Fruit fly (Drosophila melanogaster): ENCODE results near the gene Peritrophin-15b.
A peak's percentile ranks its signal among the peaks of the same experiment; 100 is the strongest.

Gene Peritrophin-15b

dm6 chr2L:8384108-8384601 is 10.6 kb downstream of the Peritrophin-15b start, which contains the start of the genes Dad1 and CG13384:
Gene Dad1, minus strand, starts transcription at chr2L:8384137.
Gene CG13384, plus strand, starts transcription at chr2L:8384455.
- peak; percentile 83 for TF ChIP-seq pad (GFP tag; optimal IDR thresholded peaks at IDR 0.05)
- peak; percentile 94 for TF ChIP-seq CG7045 (GFP tag; optimal IDR thresholded peaks at IDR 0.05)
- no peak for TF ChIP-seq cnc (optimal IDR thresholded peaks at IDR 0.05)
- peak; percentile 92 for TF ChIP-seq CG14711 (tag; optimal IDR thresholded peaks at IDR 0.05)
- peak; percentile 79 for TF ChIP-seq Hr96 (GFP tag; optimal IDR thresholded peaks at IDR 0.05)
- peak; percentile 98 for TF ChIP-seq CG7101 (tag; optimal IDR thresholded peaks at IDR 0.05)
- peak; percentile 97 for TF ChIP-seq bab1 (GFP tag; optimal IDR thresholded peaks at IDR 0.05)
- TF ChIP-seq CG11617 (GFP tag; optimal IDR thresholded peaks at IDR 0.05) = peak; percentile 96
- peak; percentile 96 for TF ChIP-seq CG12768 (GFP tag; optimal IDR thresholded peaks at IDR 0.05)
- peak; percentile 88 for TF ChIP-seq Crg-1 (GFP tag; optimal IDR thresholded peaks at IDR 0.05)
- peak; percentile 85 for TF ChIP-seq Clk (GFP tag; optimal IDR thresholded peaks at IDR 0.05)
- TF ChIP-seq kay (GFP tag; ENCODE audit: borderline replicate concordance) = peak; percentile 89
- peak; percentile 96 for TF ChIP-seq CG33017 (tag; optimal IDR thresholded peaks at IDR 0.05)
- peak; percentile 85 for TF ChIP-seq CG1620 (GFP tag; optimal IDR thresholded peaks at IDR 0.05)
- TF ChIP-seq Mnt (GFP tag; optimal IDR thresholded peaks at IDR 0.05) = peak; percentile 72
- peak; percentile 89 for TF ChIP-seq toe (GFP tag; optimal IDR thresholded peaks at IDR 0.05)
- TF ChIP-seq CG5204 (GFP tag; optimal IDR thresholded peaks at IDR 0.05) = peak; percentile 94
- peak; percentile 81 for TF ChIP-seq cic (GFP tag; optimal IDR thresholded peaks at IDR 0.05)
- peak; percentile 88 for TF ChIP-seq tj (GFP tag; optimal IDR thresholded peaks at IDR 0.05)
- TF ChIP-seq ovo (GFP tag; optimal IDR thresholded peaks at IDR 0.05) = peak; percentile 78

dm6 chr2L:8382646-8383045 is 12.1 kb downstream of the Peritrophin-15b start, which contains the start of the genes CG13392 and Rcd4:
Gene CG13392, minus strand, starts transcription at chr2L:8382807.
Gene Rcd4, plus strand, starts transcription at chr2L:8382861.
- TF ChIP-seq cic (GFP tag; optimal IDR thresholded peaks at IDR 0.05) (peak; percentile 63), Hr96 (GFP tag; optimal IDR thresholded peaks at IDR 0.05) (peak; percentile 80), pad (GFP tag; optimal IDR thresholded peaks at IDR 0.05) (peak; percentile 80), CG5204 (GFP tag; optimal IDR thresholded peaks at IDR 0.05) (peak; percentile 62), toe (GFP tag; optimal IDR thresholded peaks at IDR 0.05) (peak; percentile 57), CG12768 (GFP tag; optimal IDR thresholded peaks at IDR 0.05) (peak; percentile 77), kay (GFP tag; ENCODE audit: borderline replicate concordance) (peak; percentile 59), tj (GFP tag; optimal IDR thresholded peaks at IDR 0.05) (peak; percentile 53), Clk (GFP tag; optimal IDR thresholded peaks at IDR 0.05) (peak; percentile 27), Mnt (GFP tag; optimal IDR thresholded peaks at IDR 0.05) (peak; percentile 88), CG7045 (GFP tag; optimal IDR thresholded peaks at IDR 0.05) (peak; percentile 73), CG14711 (tag; optimal IDR thresholded peaks at IDR 0.05) (peak; percentile 70), CG7101 (tag; optimal IDR thresholded peaks at IDR 0.05) (peak; percentile 88), CG33017 (tag; optimal IDR thresholded peaks at IDR 0.05) (peak; percentile 72), cnc (optimal IDR thresholded peaks at IDR 0.05) (no peak), CG11617 (GFP tag; optimal IDR thresholded peaks at IDR 0.05) (peak; percentile 62), ovo (GFP tag; optimal IDR thresholded peaks at IDR 0.05) (peak; percentile 73), CG1620 (GFP tag; optimal IDR thresholded peaks at IDR 0.05) (peak; percentile 83), Crg-1 (GFP tag; optimal IDR thresholded peaks at IDR 0.05) (peak; percentile 91), bab1 (GFP tag; optimal IDR thresholded peaks at IDR 0.05) (peak; percentile 82)

- no peak for TF ChIP-seq pad (GFP tag; optimal IDR thresholded peaks at IDR 0.05)
- peak; percentile 40 for TF ChIP-seq CG1620 (GFP tag; optimal IDR thresholded peaks at IDR 0.05)
- TF ChIP-seq bab1 (GFP tag; optimal IDR thresholded peaks at IDR 0.05) = peak; percentile 71
- TF ChIP-seq cnc (optimal IDR thresholded peaks at IDR 0.05) = no peak
- peak; percentile 69 for TF ChIP-seq tj (GFP tag; optimal IDR thresholded peaks at IDR 0.05)
- no peak for TF ChIP-seq ovo (GFP tag; optimal IDR thresholded peaks at IDR 0.05)
- peak; percentile 52 for TF ChIP-seq CG14711 (tag; optimal IDR thresholded peaks at IDR 0.05)
- TF ChIP-seq Hr96 (GFP tag; optimal IDR thresholded peaks at IDR 0.05) = no peak
- TF ChIP-seq CG7045 (GFP tag; optimal IDR thresholded peaks at IDR 0.05) = peak; percentile 29
- peak; percentile 34 for TF ChIP-seq toe (GFP tag; optimal IDR thresholded peaks at IDR 0.05)
- peak; percentile 37 for TF ChIP-seq CG5204 (GFP tag; optimal IDR thresholded peaks at IDR 0.05)
- TF ChIP-seq cic (GFP tag; optimal IDR thresholded peaks at IDR 0.05) = peak; percentile 24
- peak; percentile 60 for TF ChIP-seq CG33017 (tag; optimal IDR thresholded peaks at IDR 0.05)
- TF ChIP-seq CG11617 (GFP tag; optimal IDR thresholded peaks at IDR 0.05) = peak; percentile 70
- peak; percentile 30 for TF ChIP-seq Crg-1 (GFP tag; optimal IDR thresholded peaks at IDR 0.05)
- peak; percentile 90 for TF ChIP-seq Mnt (GFP tag; optimal IDR thresholded peaks at IDR 0.05)
- no peak for TF ChIP-seq Clk (GFP tag; optimal IDR thresholded peaks at IDR 0.05)
- peak; percentile 87 for TF ChIP-seq kay (GFP tag; ENCODE audit: borderline replicate concordance)
- TF ChIP-seq CG12768 (GFP tag; optimal IDR thresholded peaks at IDR 0.05) = peak; percentile 61
- peak; percentile 51 for TF ChIP-seq CG7101 (tag; optimal IDR thresholded peaks at IDR 0.05)
Observed at dm6 chr2L:8381508-8382036, 13.2 kb downstream of the Peritrophin-15b start, which contains the start of gene AlaRS. Gene AlaRS, minus strand, starts transcription at chr2L:8381764.

dm6 chr2L:8376717-8377116 is 18.0 kb downstream of the Peritrophin-15b start, which contains the start of the genes CG13390 and CG17294:
Gene CG13390, minus strand, starts transcription at chr2L:8376797.
Gene CG17294, plus strand, starts transcription at chr2L:8377035.
- TF ChIP-seq CG33017 (tag; optimal IDR thresholded peaks at IDR 0.05) (peak; percentile 99), CG7045 (GFP tag; optimal IDR thresholded peaks at IDR 0.05) (peak; percentile 99), ovo (GFP tag; optimal IDR thresholded peaks at IDR 0.05) (peak; percentile 88), Hr96 (GFP tag; optimal IDR thresholded peaks at IDR 0.05) (peak; percentile 95), toe (GFP tag; optimal IDR thresholded peaks at IDR 0.05) (peak; percentile 98), Clk (GFP tag; optimal IDR thresholded peaks at IDR 0.05) (peak; percentile 98), kay (GFP tag; ENCODE audit: borderline replicate concordance) (peak; percentile 97), pad (GFP tag; optimal IDR thresholded peaks at IDR 0.05) (peak; percentile 95), CG7101 (tag; optimal IDR thresholded peaks at IDR 0.05) (peak; percentile 100), tj (GFP tag; optimal IDR thresholded peaks at IDR 0.05) (peak; percentile 88), Crg-1 (GFP tag; optimal IDR thresholded peaks at IDR 0.05) (peak; percentile 98), Mnt (GFP tag; optimal IDR thresholded peaks at IDR 0.05) (peak; percentile 94), CG1620 (GFP tag; optimal IDR thresholded peaks at IDR 0.05) (peak; percentile 98), CG14711 (tag; optimal IDR thresholded peaks at IDR 0.05) (peak; percentile 99), CG12768 (GFP tag; optimal IDR thresholded peaks at IDR 0.05) (peak; percentile 100), cnc (optimal IDR thresholded peaks at IDR 0.05) (no peak), CG11617 (GFP tag; optimal IDR thresholded peaks at IDR 0.05) (peak; percentile 99), CG5204 (GFP tag; optimal IDR thresholded peaks at IDR 0.05) (no peak), bab1 (GFP tag; optimal IDR thresholded peaks at IDR 0.05) (peak; percentile 100), cic (GFP tag; optimal IDR thresholded peaks at IDR 0.05) (peak; percentile 93)
